Worm (Caenorhabditis elegans) whole organism, L4/young adult: ENCODE data around the gene fipr-10.

Experiments
- W03F9.2 ChIP-seq: fragments of 150-350 bp; optimal IDR thresholded peaks from 2 replicates; lab custom pipeline; 2014; ENCODE audit warnings: missing biosample characterization, missing genetic modification characterization
- dao-5 ChIP-seq: sonication (generic microtip); optimal IDR thresholded peaks from 2 replicates; lab custom pipeline; 2016; ENCODE audit warnings: missing genotype, missing genetic modification characterization, moderate library complexity, missing compliant biosample characterization
- him-1 ChIP-seq: sonication (generic microtip); optimal IDR thresholded peaks from 2 replicates; lab custom pipeline; 2016; ENCODE audit warnings: missing genotype, missing genetic modification reagents, missing genetic modification characterization, missing compliant biosample characterization

DNA sequence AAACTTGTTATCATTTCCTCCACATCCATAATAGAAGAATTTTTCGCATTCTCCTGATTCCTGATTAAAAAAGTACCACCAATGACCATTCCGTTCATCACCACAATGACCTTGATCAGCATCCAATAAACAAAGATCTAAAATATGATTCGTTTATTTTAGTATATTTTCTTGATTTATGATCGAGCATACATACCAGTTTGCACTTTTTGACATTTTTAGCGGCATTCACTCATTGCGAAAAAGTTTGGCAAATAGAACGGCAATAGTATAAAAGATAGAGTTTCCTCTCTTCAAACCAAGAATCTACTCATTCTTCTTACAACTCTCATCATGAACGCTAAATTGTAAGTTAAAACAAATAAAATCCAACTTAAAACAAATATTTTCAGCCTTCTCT lies at the start of gene fipr-10:
- TF ChIP-seq him-1 (tag; lab: Kevin White, UChicago), result no peak
- no peak for TF ChIP-seq W03F9.2
- TF ChIP-seq dao-5 (tag; lab: Kevin White, UChicago), result no peak
